Worm (Caenorhabditis elegans) whole organism, L4 larva: ENCODE measurements around the gene cest-28.
A peak's percentile ranks its signal among the peaks of the same experiment; 100 is the strongest.

Experiments
- F10B5.3 ChIP-seq: sonication (generic microtip); optimal IDR thresholded peaks from 2 replicates; lab custom pipeline; 2016; ENCODE audit warnings: mild to moderate bottlenecking, missing genetic modification characterization, missing compliant biosample characterization
- ZK337.2 ChIP-seq: fragments of 200-800 bp; sonication (Bioruptor generic); IDR thresholded peaks from 2 replicates; pipeline ENCODE4 v1.3.6; 2022; ENCODE audit warnings: missing genetic modification reagents, missing genetic modification characterization, missing compliant biosample characterization
- ceh-20 ChIP-seq: fragments of 200-800 bp; sonication (Bioruptor generic); IDR thresholded peaks from 2 replicates; pipeline ENCODE4 v1.3.6; 2022; ENCODE audit warnings: missing genetic modification reagents, missing genetic modification characterization, missing compliant biosample characterization
- daf-16 ChIP-seq, 3 experiments: sonication (generic microtip); optimal IDR thresholded peaks; 2 replicates each; lab custom pipeline; 2016 to 2017; ENCODE audit warnings: missing genetic modification characterization in 3 of 3, missing genetic modification reagents in 3 of 3, mild to moderate bottlenecking in 2 of 3, missing compliant biosample characterization in 2 of 3, missing biosample characterization in 1 of 3, moderate library complexity in 1 of 3
- dmd-8 ChIP-seq: fragments of 200-800 bp; sonication (Bioruptor generic); IDR thresholded peaks from 2 replicates; pipeline ENCODE4 v1.3.6; 2022; ENCODE audit warnings: missing genetic modification characterization, missing compliant biosample characterization
- dmd-9 ChIP-seq: fragments of 200-800 bp; sonication (Bioruptor generic); IDR thresholded peaks from 2 replicates; pipeline ENCODE4 v1.3.6; 2022; ENCODE audit warnings: missing genetic modification reagents, missing genetic modification characterization, missing compliant biosample characterization
- pha-4 ChIP-seq, 2 experiments: fragments of 150-350 bp in 1 of 2; fragments of 200-800 bp in 1 of 2; sonication (Bioruptor generic) in 1 of 2; IDR thresholded peaks in 1 of 2; optimal IDR thresholded peaks in 1 of 2; 2 replicates each; pipeline versions ENCODE4 v1.3.6 to Lab custom; 2014 to 2022; ENCODE audit warnings: missing genetic modification characterization in 2 of 2, missing genetic modification reagents in 2 of 2, missing biosample characterization in 1 of 2, missing compliant biosample characterization in 1 of 2
- skn-1 ChIP-seq: fragments of 150-350 bp; optimal IDR thresholded peaks from 2 replicates; lab custom pipeline; 2014; ENCODE audit warnings: missing biosample characterization, missing genetic modification characterization
- unc-39 ChIP-seq: sonication (generic microtip); optimal IDR thresholded peaks from 2 replicates; lab custom pipeline; 2017; ENCODE audit warnings: missing biosample characterization, missing genetic modification characterization

- 0 out of 2 replicates have a peak, but pooled peaks have one; percentile 4 for TF ChIP-seq dmd-9
- no peak for TF ChIP-seq unc-39 (tag; lab: Kevin White, UChicago)
- no peak for TF ChIP-seq ZK337.2 (GFP tag; lab: Robert Waterston, UW)
- TF ChIP-seq dmd-8 (GFP tag; lab: Robert Waterston, UW) = no peak
- no peak for TF ChIP-seq daf-16 (GFP tag; optimal IDR thresholded peaks at IDR 0.05; lab: Kevin White, UChicago)
- TF ChIP-seq daf-16 (tag; optimal IDR thresholded peaks at IDR 0.05; lab: Kevin White, UChicago) = peak; percentile 25
- TF ChIP-seq pha-4 (GFP tag; IDR thresholded peaks at IDR 0.05; lab: Robert Waterston, UW) = no peak
- TF ChIP-seq pha-4 (tag; optimal IDR thresholded peaks at IDR 0.05; lab: Kevin White, UChicago) = no peak
- TF ChIP-seq ceh-20 = no peak
- TF ChIP-seq F10B5.3 (tag; lab: Kevin White, UChicago) = no peak
- TF ChIP-seq skn-1 = no peak
These were observed 14.4 kb upstream of the cest-28 start, which contains the start of gene syx-18 for ce11 chrV:6655174-6655573.
